Worm (Caenorhabditis elegans) whole organism, L3 larva: ENCODE measurements around the gene cutl-26.

Experiments
- ama-1 ChIP-seq: fragments of 150-350 bp; optimal IDR thresholded peaks from 2 replicates; lab custom pipeline; 2018
- ceh-28 ChIP-seq: fragments of 150-350 bp; optimal IDR thresholded peaks from 2 replicates; lab custom pipeline; 2014; ENCODE audit warnings: missing biosample characterization, missing genetic modification reagents, missing genetic modification characterization
- elt-1 ChIP-seq: fragments of 150-350 bp; optimal IDR thresholded peaks from 2 replicates; lab custom pipeline; 2014; ENCODE audit warnings: missing biosample characterization, missing genetic modification characterization
- elt-2 ChIP-seq: sonication (generic microtip); optimal IDR thresholded peaks from 2 replicates; lab custom pipeline; 2016; ENCODE audit warnings: missing genetic modification reagents, mild to moderate bottlenecking, missing genetic modification characterization, missing compliant biosample characterization
- elt-3 ChIP-seq, 3 experiments: fragments of 150-350 bp in 1 of 3; sonication (generic microtip) in 2 of 3; optimal IDR thresholded peaks; 2 replicates in 2 of 3; 4 replicates in 1 of 3; lab custom pipeline; 2014 to 2017; ENCODE audit warnings: missing biosample characterization in 3 of 3, missing genetic modification characterization in 3 of 3
- fkh-10 ChIP-seq: sonication (generic microtip); optimal IDR thresholded peaks from 2 replicates; lab custom pipeline; 2017; ENCODE audit warnings: missing biosample characterization, missing genetic modification reagents, missing genetic modification characterization
- mdl-1 ChIP-seq: fragments of 150-350 bp; optimal IDR thresholded peaks from 2 replicates; lab custom pipeline; 2014; ENCODE audit warnings: missing biosample characterization, missing genetic modification characterization
- nfya-1 ChIP-seq: sonication (generic microtip); optimal IDR thresholded peaks from 2 replicates; lab custom pipeline; 2017; ENCODE audit warnings: missing genetic modification characterization, mild to moderate bottlenecking, missing compliant biosample characterization, antibody characterized with exemption, moderate library complexity; ENCODE audit not compliant: insufficient read depth
- nhr-12 ChIP-seq: fragments of 150-350 bp; optimal IDR thresholded peaks from 2 replicates; lab custom pipeline; 2014; ENCODE audit warnings: missing biosample characterization, missing genetic modification characterization
- nhr-237 ChIP-seq: fragments of 150-350 bp; optimal IDR thresholded peaks from 2 replicates; lab custom pipeline; 2014; ENCODE audit warnings: missing biosample characterization, missing genetic modification characterization
- nhr-25 ChIP-seq: sonication (generic microtip); optimal IDR thresholded peaks from 2 replicates; lab custom pipeline; 2017; ENCODE audit warnings: missing biosample characterization, missing genetic modification characterization
- nhr-77 ChIP-seq: fragments of 150-350 bp; optimal IDR thresholded peaks from 2 replicates; lab custom pipeline; 2014; ENCODE audit warnings: missing biosample characterization, missing genetic modification characterization
- unc-62 ChIP-seq: fragments of 150-350 bp; sonication (generic microtip); optimal IDR thresholded peaks from 4 replicates; lab custom pipeline; 2014; ENCODE audit warnings: missing biosample characterization, missing genetic modification reagents, missing genetic modification characterization
- ztf-11 ChIP-seq: fragments of 150-350 bp; optimal IDR thresholded peaks from 2 replicates; lab custom pipeline; 2014; ENCODE audit warnings: missing biosample characterization, missing genetic modification characterization

- no peak for TF ChIP-seq elt-1 (tag; lab: Kevin White, UChicago)
- TF ChIP-seq nhr-237 (tag; lab: Kevin White, UChicago), result no peak
- TF ChIP-seq ama-1, result no peak
- no peak for TF ChIP-seq ceh-28 (tag; lab: Kevin White, UChicago)
- TF ChIP-seq unc-62 (GFP tag; lab: Kevin White, UChicago), result no peak
- TF ChIP-seq elt-2 (tag; lab: Kevin White, UChicago), result no peak
- TF ChIP-seq mdl-1 (tag; lab: Kevin White, UChicago), result no peak
- TF ChIP-seq ztf-11 (tag; lab: Kevin White, UChicago), result no peak
- no peak for TF ChIP-seq elt-3 (tag; optimal IDR thresholded peaks at IDR 0.05; lab: Kevin White, UChicago)
- no peak for TF ChIP-seq nhr-77 (tag; lab: Kevin White, UChicago)
- no peak for TF ChIP-seq fkh-10 (GFP tag; lab: Kevin White, UChicago)
- no peak for TF ChIP-seq nhr-12 (tag; lab: Kevin White, UChicago)
- TF ChIP-seq nhr-25 (tag; lab: Kevin White, UChicago), result no peak
- TF ChIP-seq nfya-1 (tag; lab: Kevin White, UChicago), result no peak
Observed at ce11 chrIV:756421-756820, 48.9 kb upstream of the cutl-26 start, which contains the start of gene srt-23.
